Fruit fly (Drosophila melanogaster) whole organism, embryonic: ENCODE results near the gene CG11672.

Experiments
- CG13775 ChIP-seq: fragments of 200-800 bp; sonication (Bioruptor generic); optimal IDR thresholded peaks from 3 replicates; lab custom pipeline; 2017; ENCODE audit warnings: missing biosample characterization, mild to moderate bottlenecking, missing genetic modification characterization
- CG34224 ChIP-seq: fragments of 200-800 bp; sonication (Bioruptor generic); IDR thresholded peaks from 3 replicates; pipeline ENCODE4 v1.3.6; 2022; ENCODE audit warnings: missing biosample characterization, missing genetic modification characterization; ENCODE audit not compliant: partially characterized antibody
- CG9437 ChIP-seq: fragments of 200-800 bp; sonication (Bioruptor generic); optimal IDR thresholded peaks from 2 replicates; lab custom pipeline; 2018; ENCODE audit warnings: missing biosample characterization, mild to moderate bottlenecking, missing genetic modification characterization
- H2.0 ChIP-seq: fragments of 200-800 bp; sonication (Bioruptor generic); IDR thresholded peaks from 2 replicates; pipeline ENCODE4 v1.3.6; 2022; ENCODE audit warnings: missing biosample characterization, missing genetic modification characterization
- Hr78 ChIP-seq, 2 experiments: fragments of 200-800 bp in 1 of 2; fragments of >200 bp in 1 of 2; sonication (Bioruptor generic) in 1 of 2; optimal IDR thresholded peaks; 2 replicates each; lab custom pipeline; 2017 to 2019; ENCODE audit warnings: missing biosample characterization in 2 of 2, missing genetic modification characterization in 2 of 2, mild to moderate bottlenecking in 1 of 2, moderate library complexity in 1 of 2
- Sin3A ChIP-seq: fragments of >200 bp; optimal IDR thresholded peaks from 2 replicates; lab custom pipeline; 2018
- abd-A ChIP-seq: fragments of 200-800 bp; sonication (Bioruptor generic); optimal IDR thresholded peaks from 3 replicates; lab custom pipeline; 2019; ENCODE audit warnings: missing biosample characterization, mild to moderate bottlenecking, missing genetic modification characterization, moderate library complexity
- da ChIP-seq: fragments of 200-800 bp; sonication (Bioruptor generic); optimal IDR thresholded peaks from 2 replicates; lab custom pipeline; 2016; ENCODE audit warnings: missing biosample characterization, missing genetic modification characterization
- lola ChIP-seq, 3 experiments: fragments of >200 bp in 2 of 3; fragments of 200-800 bp in 1 of 3; sonication (Bioruptor generic) in 1 of 3; optimal IDR thresholded peaks; 2 replicates each; lab custom pipeline; 2017 to 2019; ENCODE audit warnings: missing biosample characterization in 3 of 3, missing genetic modification characterization in 3 of 3, mild to moderate bottlenecking in 1 of 3, moderate library complexity in 1 of 3
- ro ChIP-seq: fragments of 200-800 bp; sonication (Bioruptor generic); IDR thresholded peaks from 2 replicates; pipeline ENCODE4 v1.3.6; 2022; ENCODE audit warnings: missing biosample characterization, missing genetic modification characterization
- tin ChIP-seq: fragments of 200-800 bp; sonication (Bioruptor generic); optimal IDR thresholded peaks from 3 replicates; lab custom pipeline; 2016; ENCODE audit warnings: missing biosample characterization, missing genetic modification characterization
- vnd ChIP-seq: fragments of 200-800 bp; sonication (Bioruptor generic); IDR thresholded peaks from 3 replicates; pipeline ENCODE4 v1.3.6; 2022; ENCODE audit warnings: missing biosample characterization, missing genetic modification characterization; ENCODE audit not compliant: partially characterized antibody

- no peak for TF ChIP-seq Sin3A (lab: Kevin White, UChicago)
- TF ChIP-seq CG34224 = no peak
- no peak for TF ChIP-seq H2.0
- TF ChIP-seq CG13775 (GFP tag; lab: Kevin White, UChicago) = no peak
- TF ChIP-seq tin (GFP tag; lab: Kevin White, UChicago) = no peak
- TF ChIP-seq lola (GFP tag; optimal IDR thresholded peaks at IDR 0.05; lab: Kevin White, UChicago) = no peak
- no peak for TF ChIP-seq da (GFP tag; lab: Kevin White, UChicago)
- no peak for TF ChIP-seq abd-A (tag; lab: Kevin White, UChicago)
- no peak for TF ChIP-seq vnd (GFP tag; lab: Robert Waterston, UW)
- TF ChIP-seq CG9437 (GFP tag; lab: Kevin White, UChicago) = no peak
- no peak for TF ChIP-seq Hr78 (GFP tag; optimal IDR thresholded peaks at IDR 0.05; lab: Kevin White, UChicago)
- no peak for TF ChIP-seq ro (GFP tag; lab: Robert Waterston, UW)
Measured at dm6 chr3R:8275031-8275430, 15.3 kb downstream of the CG11672 start.
